Fruit fly (Drosophila melanogaster): Measurements from ENCODE around the gene mRpL3.

dm6 chrX:15786242-15786641 is 25.2 kb downstream of the mRpL3 start:
- TF ChIP-seq ttk (optimal IDR thresholded peaks at IDR 0.05) (no peak), insv (optimal IDR thresholded peaks at IDR 0.05) (no peak), Sin3A (optimal IDR thresholded peaks at IDR 0.05) (no peak), psq (optimal IDR thresholded peaks at IDR 0.05) (no peak)

Data from Kc167 (cell line).